Fruit fly (Drosophila melanogaster): ENCODE measurements around the gene CG32817.

The CG32817 gene

dm6 chrX:525610-526009 is 46.7 kb downstream of the CG32817 start:
- TF ChIP-seq CG4360 (GFP tag; IDR thresholded peaks at IDR 0.05) (peak; percentile 86), pros (GFP tag; optimal IDR thresholded peaks at IDR 0.05) (peak; percentile 93), TFAM (GFP tag; optimal IDR thresholded peaks at IDR 0.05) (no peak)

DNA sequence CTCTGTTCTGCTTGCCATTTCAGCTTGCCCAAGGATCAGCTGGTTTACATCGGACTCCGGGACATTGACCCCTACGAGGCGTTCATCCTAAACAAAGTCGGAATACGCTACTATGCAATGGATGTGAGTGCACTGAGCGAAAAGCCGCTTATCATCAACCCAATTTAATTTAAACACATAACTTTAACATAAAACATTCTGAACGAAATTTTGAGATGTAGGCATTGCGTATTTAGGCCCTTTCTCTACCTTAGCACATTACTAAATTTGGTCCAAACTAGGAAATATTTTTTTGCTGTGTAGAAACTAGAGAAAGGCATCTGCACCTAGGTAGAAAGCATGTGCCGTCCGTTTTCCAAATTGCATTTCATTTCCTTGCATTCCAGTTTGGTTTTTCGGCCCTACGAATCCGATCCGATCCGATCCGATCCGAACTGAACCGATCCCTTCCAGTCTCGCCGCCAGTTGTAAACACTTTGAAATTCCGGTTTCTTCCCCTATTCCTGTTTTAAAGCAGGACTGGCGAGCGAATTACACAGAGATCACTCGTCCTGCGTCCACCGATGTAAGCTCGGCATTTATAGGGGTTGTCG is 47.7 kb downstream of the CG32817 start:
- TF ChIP-seq zfh2 (GFP tag; optimal IDR thresholded peaks at IDR 0.05) (no peak), CG12391 (tag; optimal IDR thresholded peaks at IDR 0.05) (peak; percentile 76), al (GFP tag; IDR thresholded peaks at IDR 0.05) (no peak), Doc3 (GFP tag; IDR thresholded peaks at IDR 0.05; ENCODE audit: partially characterized antibody) (no peak), inv (GFP tag; IDR thresholded peaks at IDR 0.05; ENCODE audit: partially characterized antibody) (no peak), CG9609 (GFP tag; optimal IDR thresholded peaks at IDR 0.05) (peak; percentile 47), CTCF (GFP tag; optimal IDR thresholded peaks at IDR 0.05) (no peak), Sin3A (optimal IDR thresholded peaks at IDR 0.05) (no peak), crol (GFP tag; IDR thresholded peaks at IDR 0.05) (no peak), CG15601 (tag; optimal IDR thresholded peaks at IDR 0.05) (no peak), salm (tag; optimal IDR thresholded peaks at IDR 0.05) (no peak), CG7987 (GFP tag; optimal IDR thresholded peaks at IDR 0.05) (no peak), tgo (GFP tag; IDR thresholded peaks at IDR 0.05) (no peak), org-1 (GFP tag; optimal IDR thresholded peaks at IDR 0.05) (peak; percentile 57), CG5953 (GFP tag; IDR thresholded peaks at IDR 0.05) (no peak), toy (GFP tag; IDR thresholded peaks at IDR 0.05) (no peak), sima (GFP tag; optimal IDR thresholded peaks at IDR 0.05) (peak; percentile 18), Mrtf (GFP tag; IDR thresholded peaks at IDR 0.05) (no peak), CG30431 (GFP tag; optimal IDR thresholded peaks at IDR 0.05) (peak; percentile 76), gsb-n (tag; optimal IDR thresholded peaks at IDR 0.05) (peak; percentile 69), CG7745 (tag; optimal IDR thresholded peaks at IDR 0.05) (peak; percentile 15), BEAF-32 (GFP tag; optimal IDR thresholded peaks at IDR 0.05) (no peak), stwl (tag; optimal IDR thresholded peaks at IDR 0.05) (peak; percentile 47), ase (GFP tag; IDR thresholded peaks at IDR 0.05) (no peak), CG13287 (GFP tag; IDR thresholded peaks at IDR 0.05; ENCODE audit: partially characterized antibody) (no peak), onecut (GFP tag; IDR thresholded peaks at IDR 0.05) (peak; percentile 48), chm (GFP tag; IDR thresholded peaks at IDR 0.05) (no peak), CG10366 (GFP tag; IDR thresholded peaks at IDR 0.05) (no peak), disco-r (GFP tag; optimal IDR thresholded peaks at IDR 0.05) (no peak), ERR (GFP tag; optimal IDR thresholded peaks at IDR 0.05) (no peak), stc (GFP tag; IDR thresholded peaks at IDR 0.05) (no peak), p53 (GFP tag; optimal IDR thresholded peaks at IDR 0.05) (peak; percentile 2), bab2 (GFP tag; optimal IDR thresholded peaks at IDR 0.05) (peak; percentile 46), fd102C (GFP tag; optimal IDR thresholded peaks at IDR 0.05) (peak; percentile 97), CG17829 (tag; optimal IDR thresholded peaks at IDR 0.05) (peak; percentile 83), sim (GFP tag; IDR thresholded peaks at IDR 0.05) (peak; percentile 47; the same call in 1 of the 2 replicates), CG12219 (GFP tag; optimal IDR thresholded peaks at IDR 0.05) (peak; percentile 33), CG10209 (GFP tag; optimal IDR thresholded peaks at IDR 0.05) (peak; percentile 65), gce (GFP tag; IDR thresholded peaks at IDR 0.05) (no peak), tin (GFP tag; optimal IDR thresholded peaks at IDR 0.05) (peak; percentile 65), MBD-R2 (GFP tag; IDR thresholded peaks at IDR 0.05) (no peak), gfzf (GFP tag; optimal IDR thresholded peaks at IDR 0.05) (no peak), CG15514 (GFP tag; optimal IDR thresholded peaks at IDR 0.05) (no peak), mirr (GFP tag; optimal IDR thresholded peaks at IDR 0.05) (no peak), Dad (GFP tag; optimal IDR thresholded peaks at IDR 0.05) (peak; percentile 26), HLH54F (GFP tag; optimal IDR thresholded peaks at IDR 0.05) (peak; percentile 30), CG9727 (GFP tag; optimal IDR thresholded peaks at IDR 0.05) (peak; percentile 92)

All from whole organism, embryonic.